Worm (Caenorhabditis elegans) whole organism, L1 larva: ENCODE data around the gene F13A2.1.

Source experiments
- C04F5.9 ChIP-seq: sonication (generic microtip); optimal IDR thresholded peaks from 2 replicates; lab custom pipeline; 2016; ENCODE audit warnings: missing genetic modification characterization, missing compliant biosample characterization
- F16B12.6 ChIP-seq: fragments of 150-350 bp; optimal IDR thresholded peaks from 2 replicates; lab custom pipeline; 2014; ENCODE audit warnings: missing biosample characterization, missing genetic modification characterization
- aly-2 ChIP-seq: fragments of 150-350 bp; optimal IDR thresholded peaks from 2 replicates; lab custom pipeline; 2014; ENCODE audit warnings: missing biosample characterization, missing genetic modification characterization
- ama-1 ChIP-seq: fragments of 150-350 bp; optimal IDR thresholded peaks from 2 replicates; lab custom pipeline; 2014
- ceh-63 ChIP-seq: fragments of 200-800 bp; sonication (Bioruptor generic); optimal IDR thresholded peaks from 2 replicates; lab custom pipeline; 2018; ENCODE audit warnings: mild to moderate bottlenecking, missing genetic modification characterization, missing compliant biosample characterization
- ceh-82 ChIP-seq, 3 experiments: fragments of 150-350 bp in 1 of 3; sonication (generic microtip) in 2 of 3; optimal IDR thresholded peaks; 2 replicates each; lab custom pipeline; 2014 to 2017; ENCODE audit warnings: missing biosample characterization in 3 of 3, missing genetic modification characterization in 3 of 3
- ceh-88 ChIP-seq: fragments of 200-800 bp; sonication (Bioruptor generic); IDR thresholded peaks from 2 replicates; pipeline ENCODE4 v1.3.6; 2022; ENCODE audit warnings: missing genetic modification characterization, missing compliant biosample characterization
- ceh-90 ChIP-seq: sonication (generic microtip); optimal IDR thresholded peaks from 2 replicates; lab custom pipeline; 2016; ENCODE audit warnings: missing genetic modification characterization, missing compliant biosample characterization
- ces-1 ChIP-seq: fragments of 150-350 bp; optimal IDR thresholded peaks from 2 replicates; lab custom pipeline; 2014; ENCODE audit warnings: missing biosample characterization, missing genetic modification reagents, missing genetic modification characterization
- dpl-1 ChIP-seq, 3 experiments: fragments of 150-350 bp in 2 of 3; sonication (generic microtip) in 1 of 3; optimal IDR thresholded peaks; 2 replicates each; lab custom pipeline; 2014 to 2017; ENCODE audit warnings: missing biosample characterization in 3 of 3, missing genetic modification characterization in 3 of 3, missing genetic modification reagents in 3 of 3
- dsc-1 ChIP-seq: sonication (generic microtip); optimal IDR thresholded peaks from 2 replicates; lab custom pipeline; 2016; ENCODE audit warnings: mild to moderate bottlenecking, missing genetic modification characterization, missing compliant biosample characterization
- efl-1 ChIP-seq, 4 experiments: fragments of 150-350 bp; optimal IDR thresholded peaks in 3 of 4; peaks in 1 of 4; 1 replicate in 1 of 4; 2 replicates in 3 of 4; lab custom pipeline; 2014; ENCODE audit warnings: missing biosample characterization in 2 of 4, missing genetic modification characterization in 2 of 4, missing genetic modification reagents in 2 of 4
- efl-3 ChIP-seq: fragments of 200-800 bp; sonication (Bioruptor generic); optimal IDR thresholded peaks from 2 replicates; lab custom pipeline; 2018; ENCODE audit warnings: mild to moderate bottlenecking, missing genetic modification characterization, missing compliant biosample characterization
- egl-13 ChIP-seq: sonication (generic microtip); optimal IDR thresholded peaks from 2 replicates; lab custom pipeline; 2016; ENCODE audit warnings: missing genotype, missing genetic modification reagents, missing genetic modification characterization, missing compliant biosample characterization
- egl-27 ChIP-seq, 2 experiments: fragments of 150-350 bp in 1 of 2; sonication (generic microtip); optimal IDR thresholded peaks; 3 replicates each; lab custom pipeline; 2017 to 2018; ENCODE audit warnings: missing biosample characterization in 2 of 2, missing genetic modification characterization in 2 of 2, missing genetic modification reagents in 2 of 2
- elt-2 ChIP-seq: sonication (generic microtip); optimal IDR thresholded peaks from 2 replicates; lab custom pipeline; 2016; ENCODE audit warnings: missing genetic modification characterization, mild to moderate bottlenecking, inconsistent platforms, missing compliant biosample characterization, missing genetic modification reagents
- elt-3 ChIP-seq, 6 experiments: fragments of 150-350 bp in 1 of 6; sonication (generic microtip); optimal IDR thresholded peaks; 2 replicates each; lab custom pipeline; 2017 to 2018; ENCODE audit warnings: missing biosample characterization in 6 of 6, missing genetic modification characterization in 6 of 6, inconsistent platforms in 1 of 6
- ets-5 ChIP-seq: fragments of 200-800 bp; sonication (Bioruptor generic); IDR thresholded peaks from 2 replicates; pipeline ENCODE4 v1.3.6; 2022; ENCODE audit warnings: missing genetic modification characterization, missing compliant biosample characterization
- fkh-4 ChIP-seq: sonication (generic microtip); optimal IDR thresholded peaks from 2 replicates; lab custom pipeline; 2016; ENCODE audit warnings: missing compliant biosample characterization, missing genetic modification characterization, borderline replicate concordance
- fkh-8 ChIP-seq: sonication (generic microtip); optimal IDR thresholded peaks from 2 replicates; lab custom pipeline; 2016; ENCODE audit warnings: mild to moderate bottlenecking, missing genetic modification characterization, missing compliant biosample characterization
- fos-1 ChIP-seq: fragments of 150-350 bp; optimal IDR thresholded peaks from 2 replicates; lab custom pipeline; 2014; ENCODE audit warnings: missing biosample characterization, missing genetic modification characterization
- hlh-17 ChIP-seq: fragments of 200-800 bp; sonication (Bioruptor generic); optimal IDR thresholded peaks from 2 replicates; lab custom pipeline; 2018; ENCODE audit warnings: missing genetic modification characterization, mild to moderate bottlenecking, missing compliant biosample characterization, moderate library complexity, borderline replicate concordance
- hlh-4 ChIP-seq: sonication (generic microtip); optimal IDR thresholded peaks from 2 replicates; lab custom pipeline; 2016; ENCODE audit warnings: mild to moderate bottlenecking, missing genetic modification characterization, missing compliant biosample characterization
- irx-1 ChIP-seq: sonication (generic microtip); optimal IDR thresholded peaks from 2 replicates; lab custom pipeline; 2016; ENCODE audit warnings: missing genetic modification characterization, missing compliant biosample characterization
- isw-1 ChIP-seq: fragments of 200-800 bp; sonication (Bioruptor generic); IDR thresholded peaks from 2 replicates; pipeline ENCODE4 v1.3.6; 2022; ENCODE audit warnings: missing genetic modification characterization, missing compliant biosample characterization
- lin-14 ChIP-seq: fragments of 200-800 bp; sonication (Bioruptor generic); optimal IDR thresholded peaks from 2 replicates; lab custom pipeline; 2018; ENCODE audit warnings: mild to moderate bottlenecking, missing genetic modification characterization, moderate library complexity, missing compliant biosample characterization
- lin-35 ChIP-seq, 2 experiments: fragments of 150-350 bp; optimal IDR thresholded peaks; 2 replicates each; lab custom pipeline; 2014; ENCODE audit warnings: missing biosample characterization in 2 of 2, missing genetic modification characterization in 2 of 2, missing genetic modification reagents in 2 of 2
- lin-39 ChIP-seq: fragments of 150-350 bp; optimal IDR thresholded peaks from 2 replicates; lab custom pipeline; 2014; ENCODE audit warnings: missing biosample characterization, missing genetic modification reagents, missing genetic modification characterization
- mab-9 ChIP-seq: fragments of 200-800 bp; sonication (Bioruptor generic); IDR thresholded peaks from 2 replicates; pipeline ENCODE4 v1.3.6; 2022; ENCODE audit warnings: missing genetic modification reagents, missing genetic modification characterization, missing compliant biosample characterization
- mef-2 ChIP-seq: fragments of 150-350 bp; optimal IDR thresholded peaks from 2 replicates; lab custom pipeline; 2014; ENCODE audit warnings: missing biosample characterization, missing genetic modification characterization
- mep-1 ChIP-seq: fragments of 150-350 bp; optimal IDR thresholded peaks from 2 replicates; lab custom pipeline; 2014; ENCODE audit warnings: missing biosample characterization, missing genetic modification characterization
- nhr-20 ChIP-seq: sonication (generic microtip); optimal IDR thresholded peaks from 2 replicates; lab custom pipeline; 2016; ENCODE audit warnings: mild to moderate bottlenecking, missing genetic modification characterization, missing compliant biosample characterization
- nhr-28 ChIP-seq: fragments of 150-350 bp; optimal IDR thresholded peaks from 2 replicates; lab custom pipeline; 2014; ENCODE audit warnings: missing biosample characterization, missing genetic modification characterization
- nhr-47 ChIP-seq: sonication (generic microtip); optimal IDR thresholded peaks from 2 replicates; lab custom pipeline; 2016; ENCODE audit warnings: mild to moderate bottlenecking, missing genetic modification characterization, moderate library complexity, missing compliant biosample characterization
- nhr-77 ChIP-seq: fragments of 150-350 bp; optimal IDR thresholded peaks from 2 replicates; lab custom pipeline; 2014; ENCODE audit warnings: missing biosample characterization, missing genetic modification characterization
- nhr-84 ChIP-seq: sonication (generic microtip); optimal IDR thresholded peaks from 2 replicates; lab custom pipeline; 2017; ENCODE audit warnings: missing biosample characterization, missing genetic modification characterization
- nhr-85 ChIP-seq: sonication (generic microtip); peaks from one replicate; lab custom pipeline; 2016; ENCODE audit warnings: missing genetic modification characterization, inconsistent platforms, missing compliant biosample characterization
- nhr-90 ChIP-seq: sonication (generic microtip); optimal IDR thresholded peaks from 2 replicates; lab custom pipeline; 2016; ENCODE audit warnings: mild to moderate bottlenecking, missing genetic modification characterization, missing compliant biosample characterization; ENCODE audit not compliant: poor library complexity
- pqm-1 ChIP-seq: sonication (generic microtip); optimal IDR thresholded peaks from 3 replicates; lab custom pipeline; 2017; ENCODE audit warnings: missing biosample characterization, missing genetic modification characterization
- rnt-1 ChIP-seq: sonication (generic microtip); optimal IDR thresholded peaks from 2 replicates; lab custom pipeline; 2016; ENCODE audit warnings: mild to moderate bottlenecking, missing genetic modification characterization, moderate library complexity, missing compliant biosample characterization
- skn-1 ChIP-seq: fragments of 150-350 bp; optimal IDR thresholded peaks from 2 replicates; lab custom pipeline; 2014; ENCODE audit warnings: missing biosample characterization, missing genetic modification characterization
- snu-23 ChIP-seq: sonication (generic microtip); optimal IDR thresholded peaks from 2 replicates; lab custom pipeline; 2016; ENCODE audit warnings: missing genetic modification characterization, missing compliant biosample characterization
- sptf-1 ChIP-seq: fragments of 150-350 bp; optimal IDR thresholded peaks from 2 replicates; lab custom pipeline; 2014; ENCODE audit warnings: missing biosample characterization, missing genetic modification characterization
- sup-37 ChIP-seq: fragments of 200-800 bp; sonication (Bioruptor generic); optimal IDR thresholded peaks from 2 replicates; lab custom pipeline; 2018; ENCODE audit warnings: mild to moderate bottlenecking, missing genetic modification characterization, missing compliant biosample characterization
- swsn-7 ChIP-seq: sonication (generic microtip); optimal IDR thresholded peaks from 2 replicates; lab custom pipeline; 2016; ENCODE audit warnings: missing genetic modification characterization, missing compliant biosample characterization
- unc-130 ChIP-seq: fragments of 150-350 bp; optimal IDR thresholded peaks from 2 replicates; lab custom pipeline; 2017; ENCODE audit warnings: missing biosample characterization, missing genetic modification characterization, inconsistent platforms
- unc-30 ChIP-seq: sonication (generic microtip); optimal IDR thresholded peaks from 2 replicates; lab custom pipeline; 2017; ENCODE audit warnings: missing biosample characterization, missing genetic modification characterization
- unc-62 ChIP-seq: fragments of 150-350 bp; optimal IDR thresholded peaks from 2 replicates; lab custom pipeline; 2014; ENCODE audit warnings: missing biosample characterization, missing genetic modification reagents, missing genetic modification characterization
- unc-86 ChIP-seq: sonication (generic microtip); optimal IDR thresholded peaks from 2 replicates; lab custom pipeline; 2016; ENCODE audit warnings: missing genetic modification characterization, missing compliant biosample characterization
- unc-98 ChIP-seq: fragments of 200-800 bp; sonication (Bioruptor generic); IDR thresholded peaks from 2 replicates; pipeline ENCODE4 v1.3.6; 2022; ENCODE audit warnings: missing genetic modification characterization, missing compliant biosample characterization
- xbp-1 ChIP-seq: sonication (generic microtip); optimal IDR thresholded peaks from 2 replicates; lab custom pipeline; 2016; ENCODE audit warnings: missing genetic modification characterization, missing compliant biosample characterization
- ztf-4 ChIP-seq: fragments of 150-350 bp; optimal IDR thresholded peaks from 2 replicates; lab custom pipeline; 2014; ENCODE audit warnings: missing biosample characterization, missing genetic modification characterization

The F13A2.1 gene

ce11 chrV:4371309-4371933, 10.8 kb downstream of the F13A2.1 start, which contains the start of the genes gmpr-1 and fipp-1:
Gene gmpr-1, minus strand, starts transcription at chrV:4371383.
Gene fipp-1, plus strand, starts transcription at chrV:4371807.
- TF ChIP-seq fkh-4 (tag; lab: Kevin White, UChicago) (no peak), dsc-1 (peak; percentile 57), nhr-77 (tag; lab: Kevin White, UChicago) (no peak), C04F5.9 (tag; lab: Kevin White, UChicago) (no peak), ceh-63 (no peak), mef-2 (tag; lab: Kevin White, UChicago) (no peak), nhr-20 (tag; lab: Kevin White, UChicago) (peak; percentile 69), egl-13 (peak; percentile 22), nhr-47 (tag; lab: Kevin White, UChicago) (peak; percentile 80), hlh-17 (GFP tag; lab: Kevin White, UChicago) (no peak), rnt-1 (tag; lab: Kevin White, UChicago) (peak; percentile 74), mep-1 (tag; lab: Kevin White, UChicago) (peak; percentile 74), unc-30 (no peak), ceh-90 (no peak), efl-3 (no peak), fkh-8 (peak; percentile 1), skn-1 (tag; lab: Kevin White, UChicago) (peak; percentile 54), F16B12.6 (tag; lab: Kevin White, UChicago) (peak; percentile 31), xbp-1 (tag; lab: Kevin White, UChicago) (peak; percentile 73), sup-37 (GFP tag; lab: Kevin White, UChicago) (no peak), ama-1 (no peak), isw-1 (GFP tag; lab: Robert Waterston, UW) (peak; percentile 52), efl-1 (optimal IDR thresholded peaks at IDR 0.05; lab: Kevin White, UChicago) (peak; percentile 83 to 84), efl-1 (GFP tag; optimal IDR thresholded peaks at IDR 0.05 in 1 of 2; lab: Kevin White, UChicago) (peak; percentile 77 to 97), egl-27 (tag; optimal IDR thresholded peaks at IDR 0.05; lab: Kevin White, UChicago) (no peak), unc-130 (tag; lab: Kevin White, UChicago) (no peak), sptf-1 (tag; lab: Kevin White, UChicago) (no peak), ceh-82 (tag; optimal IDR thresholded peaks at IDR 0.05; lab: Kevin White, UChicago) (peak; percentile 33 to 71 (median 45)), irx-1 (tag; lab: Kevin White, UChicago) (peak; percentile 59), unc-98 (GFP tag; lab: Robert Waterston, UW) (no peak), elt-3 (tag; optimal IDR thresholded peaks at IDR 0.05; lab: Kevin White, UChicago) (peak in 2 of 6 experiments; percentile 7 to 54), nhr-90 (peak; percentile 78), aly-2 (no peak), nhr-84 (no peak), pqm-1 (tag; lab: Kevin White, UChicago) (no peak), elt-2 (peak; percentile 22), ets-5 (GFP tag; lab: Robert Waterston, UW) (no peak), unc-62 (GFP tag; lab: Kevin White, UChicago) (no peak), ceh-88 (GFP tag; lab: Robert Waterston, UW) (no peak), snu-23 (peak; percentile 86), ztf-4 (no peak), ces-1 (GFP tag; lab: Kevin White, UChicago) (no peak), unc-86 (tag; lab: Kevin White, UChicago) (peak; percentile 67), mab-9 (no peak), dpl-1 (GFP tag; optimal IDR thresholded peaks at IDR 0.05; lab: Kevin White, UChicago) (peak; percentile 64 to 78 (median 73)), nhr-28 (tag; lab: Kevin White, UChicago) (no peak), lin-39 (tag; lab: Kevin White, UChicago) (peak; percentile 69), swsn-7 (tag; lab: Kevin White, UChicago) (peak; percentile 77), lin-14 (GFP tag; lab: Kevin White, UChicago) (no peak), fos-1 (tag; lab: Kevin White, UChicago) (no peak), hlh-4 (tag; lab: Kevin White, UChicago) (no peak), lin-35 (GFP tag; optimal IDR thresholded peaks at IDR 0.05; lab: Kevin White, UChicago) (peak; percentile 67 to 82), nhr-85 (tag; lab: Kevin White, UChicago) (peak; percentile 82)
